Worm (Caenorhabditis elegans): Measurements from ENCODE around the gene F13H8.6.

ce11 chrII:6269805-6270414, 16.9 kb downstream of the F13H8.6 start, which contains the start of gene F13H8.2:
- peak; percentile 78 for TF ChIP-seq rbr-2 (tag; optimal IDR thresholded peaks at IDR 0.05)
- TF ChIP-seq mxl-3 (GFP tag; optimal IDR thresholded peaks at IDR 0.05): peak; percentile 20
- no peak for TF ChIP-seq snpc-4 (tag; optimal IDR thresholded peaks at IDR 0.05)
- peak; percentile 77 for TF ChIP-seq vab-7 (GFP tag; IDR thresholded peaks at IDR 0.05)
- TF ChIP-seq daf-8 (GFP tag; IDR thresholded peaks at IDR 0.05): no peak
- no peak for TF ChIP-seq nhr-25 (tag; optimal IDR thresholded peaks at IDR 0.05; ENCODE audit: borderline replicate concordance, insufficient read depth)
- TF ChIP-seq zfp-3 (GFP tag; conservative IDR thresholded peaks at IDR 0.05): 0 out of 2 replicates have a peak, but pooled peaks have one; percentile 17
- no peak for TF ChIP-seq ama-1 (optimal IDR thresholded peaks at IDR 0.05)
- no peak for TF ChIP-seq F26F4.8 (GFP tag; conservative IDR thresholded peaks at IDR 0.05)
- TF ChIP-seq nhr-28 (tag; optimal IDR thresholded peaks at IDR 0.05): peak; percentile 20
- no peak for TF ChIP-seq ceh-82 (tag; optimal IDR thresholded peaks at IDR 0.05)
- TF ChIP-seq pha-4 (GFP tag; IDR thresholded peaks at IDR 0.05): no peak
- TF ChIP-seq pha-4 (tag; optimal IDR thresholded peaks at IDR 0.05): no peak
- no peak for TF ChIP-seq aha-1 (tag)
- peak; percentile 76 for TF ChIP-seq T26A8.4 (GFP tag; IDR thresholded peaks at IDR 0.05)
